Worm (Caenorhabditis elegans): ENCODE data around the gene C27D6.12.

DNA sequence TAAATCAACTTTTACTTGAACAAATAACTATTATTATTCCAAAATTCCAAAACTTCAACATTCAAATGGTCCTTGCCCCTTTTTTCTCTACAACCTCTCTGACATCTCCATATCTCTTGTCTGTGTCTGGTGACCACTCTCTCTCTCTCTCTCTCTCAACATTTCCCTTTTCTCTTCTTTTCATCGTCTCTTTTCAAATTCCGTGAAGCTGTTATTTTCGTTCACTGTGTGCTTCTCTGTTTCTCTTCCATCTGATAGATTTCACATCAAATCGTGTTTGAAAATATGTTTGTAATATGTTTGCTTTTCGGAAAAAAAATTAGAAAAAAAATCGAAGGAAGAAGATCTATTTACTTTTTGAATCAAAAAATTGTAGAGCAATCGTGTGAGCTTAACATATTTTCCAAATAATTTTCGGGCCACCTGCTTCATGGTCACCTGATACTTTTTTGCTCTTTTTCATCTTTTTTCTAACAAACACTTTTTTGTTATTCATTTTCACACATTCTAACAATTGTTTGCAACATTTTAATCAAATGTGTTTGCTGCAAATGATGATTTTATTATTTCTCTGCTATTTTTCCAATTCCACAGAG lies 23.3 kb upstream of the C27D6.12 start:
- TF ChIP-seq pat-9 (tag; optimal IDR thresholded peaks at IDR 0.05) (no peak), ceh-45 (GFP tag; IDR thresholded peaks at IDR 0.05) (no peak), pha-2 (tag; optimal IDR thresholded peaks at IDR 0.05) (no peak), unc-42 (tag; optimal IDR thresholded peaks at IDR 0.05) (peak; percentile 10), syd-9 (tag; optimal IDR thresholded peaks at IDR 0.05) (no peak), nhr-232 (tag; optimal IDR thresholded peaks at IDR 0.05) (no peak), C38D4.7 (GFP tag; optimal IDR thresholded peaks at IDR 0.05) (no peak), zip-5 (tag; optimal IDR thresholded peaks at IDR 0.05) (no peak), fax-1 (tag; optimal IDR thresholded peaks at IDR 0.05) (no peak)

All from whole organism, late embryonic.